Worm (Caenorhabditis elegans): Measurements from ENCODE around the gene pat-4.

Gene pat-4

ce11 chrIII:89155-89554 lies 5.5 kb downstream of the pat-4 start (continued):
- TF ChIP-seq unc-130 (GFP tag; optimal IDR thresholded peaks at IDR 0.05) = peak; percentile 61
- peak; percentile 78; the same call in 1 of the 2 replicates for TF ChIP-seq Y105C5A.15 (GFP tag; IDR thresholded peaks at IDR 0.05)
- TF ChIP-seq madf-9 (GFP tag; conservative IDR thresholded peaks at IDR 0.05) = 0 out of 2 replicates have a peak, but pooled peaks have one; percentile 60
- peak; percentile 26 for TF ChIP-seq spr-1 (tag; optimal IDR thresholded peaks at IDR 0.05)
- TF ChIP-seq ceh-82 (tag; optimal IDR thresholded peaks at IDR 0.05) = no peak
- TF ChIP-seq egl-43 (GFP tag; IDR thresholded peaks at IDR 0.05) = peak; percentile 79; the same call in 1 of the 2 replicates
- TF ChIP-seq daf-16 (GFP tag; optimal IDR thresholded peaks at IDR 0.05) = peak in 1 of 2 experiments; percentile 75
- TF ChIP-seq daf-16 (tag; optimal IDR thresholded peaks at IDR 0.05) = peak; percentile 41
- no peak for TF ChIP-seq nhr-48 (tag; optimal IDR thresholded peaks at IDR 0.05)
- peak; percentile 70 for TF ChIP-seq dve-1 (tag; optimal IDR thresholded peaks at IDR 0.05; ENCODE audit: insufficient read depth)
- no peak for TF ChIP-seq ZK546.5 (tag; optimal IDR thresholded peaks at IDR 0.05)
- peak; percentile 55 for TF ChIP-seq lin-13 (GFP tag; optimal IDR thresholded peaks at IDR 0.05)
- TF ChIP-seq daf-19 (GFP tag; conservative IDR thresholded peaks at IDR 0.05) = 0 out of 2 replicates have a peak, but pooled peaks have one; percentile 65
- TF ChIP-seq ctbp-1 (GFP tag; IDR thresholded peaks at IDR 0.05) = peak; percentile 44; the same call in 1 of the 2 replicates
- TF ChIP-seq nhr-6 (tag; optimal IDR thresholded peaks at IDR 0.05) = no peak
- TF ChIP-seq php-3 (GFP tag; IDR thresholded peaks at IDR 0.05) = peak; percentile 46; the same call in 1 of the 2 replicates
- TF ChIP-seq duxl-1 (tag; optimal IDR thresholded peaks at IDR 0.05; ENCODE audit: poor library complexity) = peak; percentile 84
- peak; percentile 62; the same call in 1 of the 2 replicates for TF ChIP-seq D1046.2 (GFP tag; IDR thresholded peaks at IDR 0.05)
- 0 out of 2 replicates have a peak, but pooled peaks have one; percentile 47 for TF ChIP-seq nhr-42 (GFP tag; IDR thresholded peaks at IDR 0.05)
- TF ChIP-seq unc-39 (tag; optimal IDR thresholded peaks at IDR 0.05) = no peak
- no peak for TF ChIP-seq daf-8 (GFP tag; IDR thresholded peaks at IDR 0.05)
- TF ChIP-seq zfp-3 (GFP tag; conservative IDR thresholded peaks at IDR 0.05) = peak; percentile 51; the same call in 1 of the 2 replicates
- TF ChIP-seq pha-4 (GFP tag; IDR thresholded peaks at IDR 0.05) = peak; percentile 87
- no peak for TF ChIP-seq pha-4 (tag; optimal IDR thresholded peaks at IDR 0.05)
- no peak for TF ChIP-seq fkh-10 (GFP tag; optimal IDR thresholded peaks at IDR 0.05)
- peak; percentile 81 for TF ChIP-seq lim-7 (GFP tag; IDR thresholded peaks at IDR 0.05)
- TF ChIP-seq fos-1 (tag; optimal IDR thresholded peaks at IDR 0.05) = no peak
- peak; percentile 11 for TF ChIP-seq zip-2 (tag; optimal IDR thresholded peaks at IDR 0.05)
- TF ChIP-seq hlh-11 (tag; optimal IDR thresholded peaks at IDR 0.05) = peak; percentile 49
- 0 out of 2 replicates have a peak, but pooled peaks have one; percentile 52 for TF ChIP-seq saeg-2 (GFP tag; IDR thresholded peaks at IDR 0.05)
- TF ChIP-seq ceh-62 (tag; optimal IDR thresholded peaks at IDR 0.05) = no peak
- TF ChIP-seq tra-1 (GFP tag; IDR thresholded peaks at IDR 0.05) = peak; percentile 48; the same call in 1 of the 2 replicates
- TF ChIP-seq T26A8.4 (GFP tag; IDR thresholded peaks at IDR 0.05) = peak; percentile 68
- TF ChIP-seq ceh-44 (GFP tag; IDR thresholded peaks at IDR 0.05) = peak; percentile 3; the same call in 1 of the 2 replicates
- TF ChIP-seq Y5F2A.4 (GFP tag; optimal IDR thresholded peaks at IDR 0.05) = peak; percentile 50
- TF ChIP-seq lin-38 (GFP tag; IDR thresholded peaks at IDR 0.05) = peak; percentile 79
- 0 out of 2 replicates have a peak, but pooled peaks have one; percentile 44 for TF ChIP-seq ceh-20 (GFP tag; IDR thresholded peaks at IDR 0.05)
- 0 out of 2 replicates have a peak, but pooled peaks have one; percentile 55 for TF ChIP-seq dmd-9 (GFP tag; IDR thresholded peaks at IDR 0.05)
- TF ChIP-seq ceh-32 (tag; optimal IDR thresholded peaks at IDR 0.05; ENCODE audit: poor library complexity) = no peak
- peak in 1 of 2 experiments; percentile 84 for TF ChIP-seq unc-62 (GFP tag; optimal IDR thresholded peaks at IDR 0.05 in 1 of 2)
- TF ChIP-seq unc-62 (tag; optimal IDR thresholded peaks at IDR 0.05) = no peak
- no peak for TF ChIP-seq hif-1 (tag; optimal IDR thresholded peaks at IDR 0.05)
- TF ChIP-seq ztf-7 (tag; optimal IDR thresholded peaks at IDR 0.05) = peak; percentile 26
- no peak for TF ChIP-seq zfp-2 (tag; optimal IDR thresholded peaks at IDR 0.05)
- peak; percentile 60 for TF ChIP-seq hlh-30 (tag; optimal IDR thresholded peaks at IDR 0.05; ENCODE audit: insufficient read depth)
- no peak for TF ChIP-seq cey-2 (tag; optimal IDR thresholded peaks at IDR 0.05; ENCODE audit: borderline replicate concordance, insufficient read depth)
- no peak for TF ChIP-seq aly-2 (tag; optimal IDR thresholded peaks at IDR 0.05)
- TF ChIP-seq mep-1 (tag; optimal IDR thresholded peaks at IDR 0.05) = peak; percentile 69
- peak in 1 of 2 experiments; percentile 79; a peak in 2 of 4 replicates for TF ChIP-seq madf-5 (GFP tag; IDR thresholded peaks at IDR 0.05)
- peak; percentile 88 for TF ChIP-seq F49E8.2 (tag; optimal IDR thresholded peaks at IDR 0.05; ENCODE audit: borderline replicate concordance)

All from whole organism, L4 larva.